Fruit fly (Drosophila melanogaster) whole organism, prepupa: ENCODE results near the gene MED1.
A peak's percentile ranks its signal among the peaks of the same experiment; 100 is the strongest.

Source experiments
- CG10631 ChIP-seq: fragments of 200-800 bp; sonication (Bioruptor generic); optimal IDR thresholded peaks from 2 replicates; lab custom pipeline; 2016; ENCODE audit warnings: missing biosample characterization, missing genetic modification characterization
- CG10669 ChIP-seq: fragments of 200-800 bp; sonication (Bioruptor generic); optimal IDR thresholded peaks from 3 replicates; lab custom pipeline; 2018; ENCODE audit warnings: missing biosample characterization, mild to moderate bottlenecking, missing genetic modification characterization, moderate library complexity
- CG11294 ChIP-seq: fragments of 200-800 bp; sonication (Bioruptor generic); IDR thresholded peaks from 2 replicates; pipeline ENCODE4 v1.3.6; 2022; ENCODE audit warnings: missing biosample characterization, missing genetic modification characterization
- CG11762 ChIP-seq: fragments of 200-800 bp; sonication (Bioruptor generic); optimal IDR thresholded peaks from 3 replicates; lab custom pipeline; 2016; ENCODE audit warnings: missing biosample characterization, missing genetic modification characterization; ENCODE audit not compliant: insufficient read depth
- CG11902 ChIP-seq: fragments of 200-800 bp; sonication (Bioruptor generic); optimal IDR thresholded peaks from 3 replicates; lab custom pipeline; 2016; ENCODE audit warnings: missing biosample characterization, missing genetic modification characterization
- CG15336 ChIP-seq: fragments of 200-800 bp; sonication (Bioruptor generic); IDR thresholded peaks from 2 replicates; pipeline ENCODE4 v1.3.6; 2022; ENCODE audit warnings: missing biosample characterization, missing genetic modification characterization
- CG1621 ChIP-seq: fragments of 200-800 bp; sonication (Bioruptor generic); optimal IDR thresholded peaks from 3 replicates; lab custom pipeline; 2018; ENCODE audit warnings: missing biosample characterization, mild to moderate bottlenecking, missing genetic modification characterization
- CG3032 ChIP-seq: fragments of 200-800 bp; optimal IDR thresholded peaks from 2 replicates; lab custom pipeline; 2019; ENCODE audit warnings: missing biosample characterization, mild to moderate bottlenecking, missing genetic modification characterization, moderate library complexity
- CG31627 ChIP-seq: fragments of 200-800 bp; sonication (Bioruptor generic); optimal IDR thresholded peaks from 3 replicates; lab custom pipeline; 2016; ENCODE audit warnings: missing biosample characterization, missing genetic modification characterization
- CG32006 ChIP-seq: fragments of 200-800 bp; sonication (Bioruptor generic); optimal IDR thresholded peaks from 3 replicates; lab custom pipeline; 2017; ENCODE audit warnings: missing biosample characterization, mild to moderate bottlenecking, missing genetic modification characterization
- CG34406 ChIP-seq: fragments of 200-800 bp; sonication (Bioruptor generic); optimal IDR thresholded peaks from 3 replicates; lab custom pipeline; 2016; ENCODE audit warnings: missing biosample characterization, missing genetic modification characterization
- CG3919 ChIP-seq: fragments of 200-800 bp; sonication (Bioruptor generic); optimal IDR thresholded peaks from 3 replicates; lab custom pipeline; 2016; ENCODE audit warnings: missing biosample characterization, missing genetic modification characterization
- CG4318 ChIP-seq: fragments of 200-800 bp; sonication (Bioruptor generic); optimal IDR thresholded peaks from 3 replicates; lab custom pipeline; 2017; ENCODE audit warnings: missing biosample characterization, mild to moderate bottlenecking, missing genetic modification characterization
- CG6163 ChIP-seq: fragments of 200-800 bp; sonication (Bioruptor generic); IDR thresholded peaks from 3 replicates; pipeline ENCODE4 v1.3.6; 2022; ENCODE audit warnings: missing biosample characterization, missing genetic modification characterization
- CG6792 ChIP-seq: fragments of 200-800 bp; sonication (Bioruptor generic); optimal IDR thresholded peaks from 3 replicates; lab custom pipeline; 2016; ENCODE audit warnings: missing biosample characterization, missing genetic modification characterization
- CG6808 ChIP-seq: fragments of 200-800 bp; sonication (Bioruptor generic); optimal IDR thresholded peaks from 3 replicates; lab custom pipeline; 2017; ENCODE audit warnings: missing biosample characterization, missing genetic modification characterization, mild to moderate bottlenecking, moderate library complexity, missing genetic modification reagents
- CG6854 ChIP-seq: fragments of 200-800 bp; sonication (Bioruptor generic); optimal IDR thresholded peaks from 2 replicates; lab custom pipeline; 2017; ENCODE audit warnings: missing biosample characterization, mild to moderate bottlenecking, missing genetic modification characterization
- CG7368 ChIP-seq: fragments of 200-800 bp; sonication (Bioruptor generic); optimal IDR thresholded peaks from 3 replicates; lab custom pipeline; 2016; ENCODE audit warnings: missing biosample characterization, missing genetic modification characterization
- CG8119 ChIP-seq: fragments of 200-800 bp; sonication (Bioruptor generic); IDR thresholded peaks from 3 replicates; pipeline ENCODE4 v1.3.6; 2022; ENCODE audit warnings: missing biosample characterization, missing genetic modification characterization
- CG8319 ChIP-seq: fragments of 200-800 bp; sonication (Bioruptor generic); optimal IDR thresholded peaks from 3 replicates; lab custom pipeline; 2016; ENCODE audit warnings: missing biosample characterization, missing genetic modification characterization
- CG8632 ChIP-seq: fragments of 200-800 bp; sonication (Bioruptor generic); optimal IDR thresholded peaks from 3 replicates; lab custom pipeline; 2016; ENCODE audit warnings: missing biosample characterization, missing genetic modification characterization
- CG9139 ChIP-seq: fragments of 200-800 bp; sonication (Bioruptor generic); optimal IDR thresholded peaks from 3 replicates; lab custom pipeline; 2017; ENCODE audit warnings: missing biosample characterization, mild to moderate bottlenecking, missing genetic modification characterization
- Eip75B ChIP-seq: fragments of 200-800 bp; sonication (Bioruptor generic); optimal IDR thresholded peaks from 3 replicates; lab custom pipeline; 2016; ENCODE audit warnings: missing biosample characterization, missing genetic modification characterization
- Eip93F ChIP-seq: fragments of 200-800 bp; sonication (Bioruptor generic); optimal IDR thresholded peaks from 2 replicates; lab custom pipeline; 2016; ENCODE audit warnings: missing biosample characterization, mild to moderate bottlenecking, missing genetic modification characterization
- Ets21C ChIP-seq: fragments of 200-800 bp; sonication (Bioruptor generic); optimal IDR thresholded peaks from 3 replicates; lab custom pipeline; 2016; ENCODE audit warnings: missing biosample characterization, missing genetic modification characterization
- Ets96B ChIP-seq: fragments of 200-800 bp; optimal IDR thresholded peaks from 2 replicates; lab custom pipeline; 2019; ENCODE audit warnings: missing biosample characterization, mild to moderate bottlenecking, missing genetic modification characterization, moderate library complexity
- Gug ChIP-seq: fragments of 200-800 bp; sonication (Bioruptor generic); IDR thresholded peaks from 2 replicates; pipeline ENCODE4 v1.3.6; 2022; ENCODE audit warnings: missing biosample characterization, missing genetic modification characterization
- Hr38 ChIP-seq: sonication (Bioruptor generic); optimal IDR thresholded peaks from 2 replicates; lab custom pipeline; 2016; ENCODE audit warnings: missing biosample characterization, missing genetic modification characterization
- Hr39 ChIP-seq: fragments of 200-800 bp; sonication (Bioruptor generic); optimal IDR thresholded peaks from 2 replicates; lab custom pipeline; 2016; ENCODE audit warnings: missing biosample characterization, missing genetic modification characterization
- Hr4 ChIP-seq: fragments of 200-800 bp; sonication (Bioruptor generic); optimal IDR thresholded peaks from 3 replicates; lab custom pipeline; 2016; ENCODE audit warnings: missing biosample characterization, missing genetic modification characterization
- Lpt ChIP-seq: fragments of 200-800 bp; sonication (Bioruptor generic); optimal IDR thresholded peaks from 3 replicates; lab custom pipeline; 2016; ENCODE audit warnings: missing biosample characterization, missing genetic modification characterization
- OdsH ChIP-seq: fragments of 200-800 bp; sonication (Bioruptor generic); optimal IDR thresholded peaks from 3 replicates; lab custom pipeline; 2016; ENCODE audit warnings: missing biosample characterization, missing genetic modification characterization
- Smox ChIP-seq: fragments of 200-800 bp; sonication (Bioruptor generic); optimal IDR thresholded peaks from 3 replicates; lab custom pipeline; 2016; ENCODE audit warnings: missing biosample characterization, missing genetic modification characterization
- Sox102F ChIP-seq: fragments of 200-800 bp; sonication (Bioruptor generic); optimal IDR thresholded peaks from 2 replicates; lab custom pipeline; 2016; ENCODE audit warnings: missing biosample characterization, mild to moderate bottlenecking, missing genetic modification characterization
- Sox14 ChIP-seq: fragments of 200-800 bp; sonication (Bioruptor generic); optimal IDR thresholded peaks from 3 replicates; lab custom pipeline; 2016; ENCODE audit warnings: missing biosample characterization, missing genetic modification characterization
- Sox15 ChIP-seq: fragments of 200-800 bp; sonication (Bioruptor generic); optimal IDR thresholded peaks from 3 replicates; lab custom pipeline; 2016; ENCODE audit warnings: missing biosample characterization, missing genetic modification characterization
- achi ChIP-seq: fragments of 200-800 bp; sonication (Bioruptor generic); optimal IDR thresholded peaks from 3 replicates; lab custom pipeline; 2016; ENCODE audit warnings: missing biosample characterization, missing genetic modification characterization
- cyc ChIP-seq: fragments of 200-800 bp; sonication (Bioruptor generic); optimal IDR thresholded peaks from 3 replicates; lab custom pipeline; 2016; ENCODE audit warnings: missing biosample characterization, missing genetic modification characterization
- dsx ChIP-seq: fragments of 200-800 bp; optimal IDR thresholded peaks from 3 replicates; lab custom pipeline; 2019; ENCODE audit warnings: missing biosample characterization, mild to moderate bottlenecking, missing genetic modification characterization, moderate library complexity; ENCODE audit not compliant: poor library complexity, severe bottlenecking
- eg ChIP-seq: fragments of 200-800 bp; sonication (Bioruptor generic); IDR thresholded peaks from 3 replicates; pipeline ENCODE4 v1.3.6; 2022; ENCODE audit warnings: missing biosample characterization, missing genetic modification characterization
- esn ChIP-seq: fragments of 200-800 bp; sonication (Bioruptor generic); optimal IDR thresholded peaks from 2 replicates; lab custom pipeline; 2016; ENCODE audit warnings: missing biosample characterization, mild to moderate bottlenecking, missing genetic modification characterization, moderate library complexity
- fd59A ChIP-seq: fragments of 200-800 bp; sonication (Bioruptor generic); optimal IDR thresholded peaks from 2 replicates; lab custom pipeline; 2017; ENCODE audit warnings: missing biosample characterization, mild to moderate bottlenecking, missing genetic modification characterization, missing genetic modification reagents
- fd85E ChIP-seq: fragments of 200-800 bp; sonication (Bioruptor generic); optimal IDR thresholded peaks from 3 replicates; lab custom pipeline; 2016; ENCODE audit warnings: missing biosample characterization, missing genetic modification characterization
- fkh ChIP-seq: fragments of 200-800 bp; sonication (Bioruptor generic); optimal IDR thresholded peaks from 3 replicates; lab custom pipeline; 2017; ENCODE audit warnings: missing biosample characterization, mild to moderate bottlenecking, missing genetic modification characterization, moderate library complexity
- lz ChIP-seq: fragments of 200-800 bp; sonication (Bioruptor generic); optimal IDR thresholded peaks from 3 replicates; lab custom pipeline; 2016; ENCODE audit warnings: missing biosample characterization, missing genetic modification characterization
- net ChIP-seq: fragments of 200-800 bp; sonication (Bioruptor generic); optimal IDR thresholded peaks from 3 replicates; lab custom pipeline; 2016; ENCODE audit warnings: missing biosample characterization, missing genetic modification characterization
- pdm3 ChIP-seq: fragments of 200-800 bp; sonication (Bioruptor generic); optimal IDR thresholded peaks from 3 replicates; lab custom pipeline; 2016; ENCODE audit warnings: missing biosample characterization, missing genetic modification characterization
- salr ChIP-seq, 2 experiments: fragments of 200-800 bp; sonication (Bioruptor generic); optimal IDR thresholded peaks; 3 replicates each; lab custom pipeline; 2016 to 2018; ENCODE audit warnings: missing biosample characterization in 2 of 2, missing genetic modification characterization in 2 of 2, mild to moderate bottlenecking in 1 of 2
- spab ChIP-seq: fragments of 200-800 bp; sonication (Bioruptor generic); optimal IDR thresholded peaks from 2 replicates; lab custom pipeline; 2017; ENCODE audit warnings: missing biosample characterization, mild to moderate bottlenecking, missing genetic modification characterization, missing genetic modification reagents
- ss ChIP-seq, 2 experiments: fragments of 200-800 bp; sonication (Bioruptor generic); optimal IDR thresholded peaks; 2 replicates in 1 of 2; 3 replicates in 1 of 2; lab custom pipeline; 2017 to 2018; ENCODE audit warnings: mild to moderate bottlenecking in 2 of 2, missing biosample characterization in 2 of 2, missing genetic modification characterization in 2 of 2, moderate library complexity in 1 of 2
- svp ChIP-seq: fragments of 200-800 bp; sonication (Bioruptor generic); peaks from one replicate; lab custom pipeline; 2016; ENCODE audit warnings: missing biosample characterization, missing genetic modification characterization
- topi ChIP-seq: fragments of 200-800 bp; sonication (Bioruptor generic); optimal IDR thresholded peaks from 3 replicates; lab custom pipeline; 2016; ENCODE audit warnings: missing biosample characterization, missing genetic modification characterization
- vri ChIP-seq: fragments of 200-800 bp; sonication (Bioruptor generic); optimal IDR thresholded peaks from 3 replicates; lab custom pipeline; 2016; ENCODE audit warnings: missing biosample characterization, mild to moderate bottlenecking, missing genetic modification characterization

MED1 gene

dm6 chr3L:21581984-21582383 lies 52.3 kb downstream of the MED1 start:
- TF ChIP-seq Sox102F (GFP tag; lab: Kevin White, UChicago) (no peak), CG4318 (GFP tag; lab: Kevin White, UChicago) (no peak), achi (GFP tag; lab: Kevin White, UChicago) (peak; percentile 4), Hr38 (GFP tag; lab: Kevin White, UChicago) (no peak), vri (GFP tag; lab: Kevin White, UChicago) (no peak), CG10669 (GFP tag; lab: Kevin White, UChicago) (peak; percentile 29), CG3032 (tag; lab: Kevin White, UChicago) (peak; percentile 17), pdm3 (GFP tag; lab: Kevin White, UChicago) (no peak), CG6808 (GFP tag; lab: Kevin White, UChicago) (peak; percentile 29), CG1621 (tag; lab: Kevin White, UChicago) (no peak), CG11294 (GFP tag; lab: Robert Waterston, UW) (no peak), Ets21C (GFP tag; lab: Kevin White, UChicago) (no peak), CG6163 (no peak), CG11762 (GFP tag; lab: Kevin White, UChicago) (no peak), CG11902 (GFP tag; lab: Kevin White, UChicago) (no peak), esn (GFP tag; lab: Kevin White, UChicago) (peak; percentile 55), Smox (GFP tag; lab: Kevin White, UChicago) (peak; percentile 27), Sox14 (GFP tag; lab: Kevin White, UChicago) (no peak), Sox15 (GFP tag; lab: Kevin White, UChicago) (peak; percentile 35), CG8119 (no peak), CG6854 (GFP tag; lab: Kevin White, UChicago) (no peak), cyc (GFP tag; lab: Kevin White, UChicago) (no peak), Hr39 (GFP tag; lab: Kevin White, UChicago) (no peak), topi (peak; percentile 34), CG15336 (GFP tag; lab: Robert Waterston, UW) (no peak), Eip75B (GFP tag; lab: Kevin White, UChicago) (peak; percentile 1), OdsH (GFP tag; lab: Kevin White, UChicago) (peak; percentile 38), salr (GFP tag; optimal IDR thresholded peaks at IDR 0.05; lab: Kevin White, UChicago) (peak in 1 of 2 experiments; percentile 3), eg (GFP tag; lab: Robert Waterston, UW) (no peak), ss (GFP tag; optimal IDR thresholded peaks at IDR 0.05; lab: Kevin White, UChicago) (peak in 1 of 2 experiments; percentile 7), CG31627 (GFP tag; lab: Kevin White, UChicago) (no peak), svp (peak; percentile 74), fd59A (GFP tag; lab: Kevin White, UChicago) (peak; percentile 3), fd85E (GFP tag; lab: Kevin White, UChicago) (no peak), Ets96B (tag; lab: Kevin White, UChicago) (peak; percentile 28), net (GFP tag; lab: Kevin White, UChicago) (no peak), fkh (GFP tag; lab: Kevin White, UChicago) (no peak), CG8632 (peak; percentile 31), Lpt (no peak), Gug (GFP tag; lab: Robert Waterston, UW) (no peak), spab (GFP tag; lab: Kevin White, UChicago) (no peak), CG32006 (no peak), CG6792 (peak; percentile 10), Eip93F (GFP tag; lab: Kevin White, UChicago) (no peak), CG3919 (GFP tag; lab: Kevin White, UChicago) (peak; percentile 2), CG7368 (GFP tag; lab: Kevin White, UChicago) (no peak), CG9139 (peak; percentile 3), dsx (GFP tag; lab: Kevin White, UChicago) (no peak), CG8319 (GFP tag; lab: Kevin White, UChicago) (no peak), CG10631 (GFP tag; lab: Kevin White, UChicago) (peak; percentile 24), lz (GFP tag; lab: Kevin White, UChicago) (no peak), Hr4 (GFP tag; lab: Kevin White, UChicago) (no peak), CG34406 (GFP tag; lab: Kevin White, UChicago) (peak; percentile 11)
